Worm (Caenorhabditis elegans) whole organism, L2 larva: ENCODE results near the gene fbxa-184.

Source experiments
- C34F6.9 ChIP-seq: fragments of 150-350 bp; optimal IDR thresholded peaks from 2 replicates; lab custom pipeline; 2014; ENCODE audit warnings: missing biosample characterization, missing genetic modification characterization
- F13H6.1 ChIP-seq: sonication (generic microtip); optimal IDR thresholded peaks from 2 replicates; lab custom pipeline; 2016; ENCODE audit warnings: missing genetic modification characterization, missing compliant biosample characterization
- R02D3.7 ChIP-seq: fragments of 150-350 bp; optimal IDR thresholded peaks from 2 replicates; lab custom pipeline; 2014; ENCODE audit warnings: missing biosample characterization, missing genetic modification characterization
- ZK546.5 ChIP-seq: sonication (generic microtip); optimal IDR thresholded peaks from 2 replicates; lab custom pipeline; 2017; ENCODE audit warnings: missing biosample characterization, missing genetic modification characterization
- aly-2 ChIP-seq: fragments of 150-350 bp; optimal IDR thresholded peaks from 2 replicates; lab custom pipeline; 2014; ENCODE audit warnings: missing biosample characterization, missing genetic modification characterization
- ama-1 ChIP-seq: fragments of 150-350 bp; optimal IDR thresholded peaks from 2 replicates; lab custom pipeline; 2018; ENCODE audit warnings: inconsistent platforms
- blmp-1 ChIP-seq: sonication (generic microtip); optimal IDR thresholded peaks from 2 replicates; lab custom pipeline; 2017; ENCODE audit warnings: missing genetic modification characterization, mild to moderate bottlenecking, missing compliant biosample characterization, antibody characterized with exemption, moderate library complexity; ENCODE audit not compliant: insufficient read depth
- ceh-82 ChIP-seq: fragments of 150-350 bp; optimal IDR thresholded peaks from 2 replicates; lab custom pipeline; 2014; ENCODE audit warnings: missing biosample characterization, missing genetic modification characterization
- crh-2 ChIP-seq: sonication (generic microtip); optimal IDR thresholded peaks from 2 replicates; lab custom pipeline; 2017; ENCODE audit warnings: missing biosample characterization, missing genetic modification characterization
- dmd-4 ChIP-seq: sonication (generic microtip); optimal IDR thresholded peaks from 2 replicates; lab custom pipeline; 2017; ENCODE audit warnings: missing biosample characterization, missing genetic modification characterization
- elt-3 ChIP-seq: sonication (generic microtip); optimal IDR thresholded peaks from 2 replicates; lab custom pipeline; 2017; ENCODE audit warnings: missing biosample characterization, missing genetic modification characterization
- gmeb-1 ChIP-seq: fragments of 150-350 bp; optimal IDR thresholded peaks from 2 replicates; lab custom pipeline; 2014; ENCODE audit warnings: missing biosample characterization, missing genetic modification characterization
- lin-13 ChIP-seq: fragments of 150-350 bp; optimal IDR thresholded peaks from 2 replicates; lab custom pipeline; 2014; ENCODE audit warnings: missing biosample characterization, missing genetic modification reagents, missing genetic modification characterization
- lin-39 ChIP-seq: fragments of 150-350 bp; optimal IDR thresholded peaks from 2 replicates; lab custom pipeline; 2014; ENCODE audit warnings: missing biosample characterization, missing genetic modification reagents, missing genetic modification characterization
- mab-5 ChIP-seq: fragments of 150-350 bp; optimal IDR thresholded peaks from 2 replicates; lab custom pipeline; 2014; ENCODE audit warnings: missing biosample characterization, missing genetic modification characterization
- mbf-1 ChIP-seq: sonication (generic microtip); optimal IDR thresholded peaks from 2 replicates; lab custom pipeline; 2017; ENCODE audit warnings: missing biosample characterization, missing genetic modification characterization
- mdl-1 ChIP-seq, 2 experiments: fragments of 150-350 bp in 1 of 2; sonication (generic microtip) in 1 of 2; optimal IDR thresholded peaks; 2 replicates each; lab custom pipeline; 2017; ENCODE audit warnings: missing biosample characterization in 2 of 2, missing genetic modification characterization in 2 of 2
- nhr-10 ChIP-seq: sonication (generic microtip); optimal IDR thresholded peaks from 2 replicates; lab custom pipeline; 2017; ENCODE audit warnings: missing biosample characterization, missing genetic modification characterization
- nhr-11 ChIP-seq: fragments of 150-350 bp; optimal IDR thresholded peaks from 2 replicates; lab custom pipeline; 2014; ENCODE audit warnings: missing biosample characterization, missing genetic modification characterization
- nhr-12 ChIP-seq: fragments of 150-350 bp; optimal IDR thresholded peaks from 2 replicates; lab custom pipeline; 2014; ENCODE audit warnings: missing biosample characterization, missing genetic modification characterization
- nhr-129 ChIP-seq: fragments of 150-350 bp; optimal IDR thresholded peaks from 2 replicates; lab custom pipeline; 2014; ENCODE audit warnings: missing biosample characterization, missing genetic modification characterization
- nhr-25 ChIP-seq: fragments of 150-350 bp; sonication (generic microtip); optimal IDR thresholded peaks from 3 replicates; lab custom pipeline; 2014; ENCODE audit warnings: missing biosample characterization, missing genetic modification characterization
- nhr-6 ChIP-seq: fragments of 150-350 bp; optimal IDR thresholded peaks from 2 replicates; lab custom pipeline; 2014; ENCODE audit warnings: missing biosample characterization, missing genetic modification characterization
- skn-1 ChIP-seq: sonication (generic microtip); optimal IDR thresholded peaks from 2 replicates; lab custom pipeline; 2017; ENCODE audit warnings: missing biosample characterization, missing genetic modification characterization
- sma-3 ChIP-seq: sonication (generic microtip); optimal IDR thresholded peaks from 2 replicates; lab custom pipeline; 2016; ENCODE audit warnings: missing genetic modification reagents, missing genetic modification characterization, missing compliant biosample characterization
- sma-9 ChIP-seq, 2 experiments: fragments of 150-350 bp in 1 of 2; sonication (generic microtip) in 1 of 2; optimal IDR thresholded peaks; 2 replicates each; lab custom pipeline; 2014 to 2016; ENCODE audit warnings: missing genetic modification characterization in 2 of 2, mild to moderate bottlenecking in 1 of 2, missing biosample characterization in 1 of 2, missing compliant biosample characterization in 1 of 2, missing genetic modification reagents in 1 of 2, moderate library complexity in 1 of 2
- snpc-4 ChIP-seq: fragments of 150-350 bp; optimal IDR thresholded peaks from 2 replicates; lab custom pipeline; 2014; ENCODE audit warnings: missing biosample characterization, missing genetic modification characterization
- unc-55 ChIP-seq: fragments of 150-350 bp; sonication (generic microtip); optimal IDR thresholded peaks from 3 replicates; lab custom pipeline; 2014; ENCODE audit warnings: missing biosample characterization, missing genetic modification reagents, missing genetic modification characterization
- ztf-1 ChIP-seq: fragments of 200-800 bp; sonication (Bioruptor generic); conservative IDR thresholded peaks from 2 replicates; pipeline ENCODE4 v1.3.6; 2022; ENCODE audit warnings: missing genetic modification characterization, missing compliant biosample characterization
- ztf-11 ChIP-seq: sonication (generic microtip); optimal IDR thresholded peaks from 2 replicates; lab custom pipeline; 2017; ENCODE audit warnings: missing biosample characterization, missing genetic modification characterization
- ztf-4 ChIP-seq: fragments of 150-350 bp; optimal IDR thresholded peaks from 2 replicates; lab custom pipeline; 2014; ENCODE audit warnings: missing biosample characterization, missing genetic modification characterization

The fbxa-184 gene

ce11 chrII:1695861-1696260 lies 14.2 kb upstream of the fbxa-184 start, which contains the start of gene F58E1.13:
F58E1.13 (minus strand) TSS chrII:1695872.
- TF ChIP-seq nhr-129 (tag; lab: Kevin White, UChicago), result no peak

- TF ChIP-seq mab-5 (tag; lab: Kevin White, UChicago), result no peak
- no peak for TF ChIP-seq mbf-1
- no peak for TF ChIP-seq skn-1
- TF ChIP-seq blmp-1 (tag; lab: Kevin White, UChicago), result no peak
- no peak for TF ChIP-seq ztf-1
- no peak for TF ChIP-seq gmeb-1 (tag; lab: Kevin White, UChicago)
- no peak for TF ChIP-seq nhr-12 (tag; lab: Kevin White, UChicago)
- TF ChIP-seq snpc-4, result no peak
- TF ChIP-seq ceh-82 (tag; lab: Kevin White, UChicago), result no peak
- no peak for TF ChIP-seq nhr-6 (tag; lab: Kevin White, UChicago)
- no peak for TF ChIP-seq dmd-4 (tag; lab: Kevin White, UChicago)
- no peak for TF ChIP-seq lin-39
- no peak for TF ChIP-seq C34F6.9 (tag; lab: Kevin White, UChicago)
- TF ChIP-seq aly-2 (tag; lab: Kevin White, UChicago), result no peak
- TF ChIP-seq crh-2, result no peak
- TF ChIP-seq ztf-11, result no peak
- no peak for TF ChIP-seq sma-9 (GFP tag; optimal IDR thresholded peaks at IDR 0.05; lab: Kevin White, UChicago)
- no peak for TF ChIP-seq sma-9 (tag; optimal IDR thresholded peaks at IDR 0.05; lab: Kevin White, UChicago)
- no peak for TF ChIP-seq mdl-1 (tag; optimal IDR thresholded peaks at IDR 0.05; lab: Kevin White, UChicago)
Observed at ce11 chrII:1703363-1703762, 6.7 kb upstream of the fbxa-184 start, which contains the start of gene fbxb-47. fbxb-47 (minus strand) TSS chrII:1703463.

ce11 chrII:1706385-1706784 lies 3.7 kb upstream of the fbxa-184 start, which contains the start of gene sdz-18:
sdz-18 (minus strand) TSS chrII:1706485.
- TF ChIP-seq ztf-4, result no peak
- no peak for TF ChIP-seq ztf-1
- no peak for TF ChIP-seq sma-9 (GFP tag; optimal IDR thresholded peaks at IDR 0.05; lab: Kevin White, UChicago)
- TF ChIP-seq sma-9 (tag; optimal IDR thresholded peaks at IDR 0.05; lab: Kevin White, UChicago), result no peak
- no peak for TF ChIP-seq lin-13 (GFP tag; lab: Kevin White, UChicago)
- no peak for TF ChIP-seq nhr-12 (tag; lab: Kevin White, UChicago)
- no peak for TF ChIP-seq skn-1
- TF ChIP-seq elt-3 (tag; lab: Kevin White, UChicago), result no peak
- TF ChIP-seq dmd-4 (tag; lab: Kevin White, UChicago), result no peak
- no peak for TF ChIP-seq ZK546.5 (tag; lab: Kevin White, UChicago)
- no peak for TF ChIP-seq F13H6.1 (tag; lab: Kevin White, UChicago)
- no peak for TF ChIP-seq aly-2 (tag; lab: Kevin White, UChicago)
- no peak for TF ChIP-seq nhr-25 (tag; lab: Kevin White, UChicago)
- TF ChIP-seq, all 48 proteins: peak for 0

ce11 chrII:1712938-1713337 lies 2.9 kb downstream of the fbxa-184 start, which contains the start of gene btb-7:
btb-7 (plus strand) TSS chrII:1713238.
- TF ChIP-seq ceh-82 (tag; lab: Kevin White, UChicago) (no peak), nhr-11 (tag; lab: Kevin White, UChicago) (no peak)

ce11 chrII:1714772-1715353 lies 4.8 kb downstream of the fbxa-184 start, which contains the start of gene btb-6:
btb-6 (plus strand) TSS chrII:1715303.
- TF ChIP-seq R02D3.7 (tag; lab: Kevin White, UChicago) (no peak), nhr-11 (tag; lab: Kevin White, UChicago) (no peak), unc-55 (GFP tag; lab: Kevin White, UChicago) (no peak), ama-1 (lab: Kevin White, UChicago) (no peak), dmd-4 (tag; lab: Kevin White, UChicago) (no peak), lin-13 (GFP tag; lab: Kevin White, UChicago) (no peak), ztf-1 (no peak), F13H6.1 (tag; lab: Kevin White, UChicago) (no peak), sma-3 (GFP tag; lab: Kevin White, UChicago) (no peak)
- TF ChIP-seq, all 48 proteins: peak for 0

ce11 chrII:1719153-1719552 lies 9.1 kb downstream of the fbxa-184 start, which contains the start of gene fbxb-48:
fbxb-48 (minus strand) TSS chrII:1719253.
- TF ChIP-seq ztf-11, result no peak
- TF ChIP-seq nhr-10, result no peak
- no peak for TF ChIP-seq nhr-129 (tag; lab: Kevin White, UChicago)
